Fruit fly (Drosophila melanogaster): ENCODE results near the gene Ost48.

Ost48 gene

DNA sequence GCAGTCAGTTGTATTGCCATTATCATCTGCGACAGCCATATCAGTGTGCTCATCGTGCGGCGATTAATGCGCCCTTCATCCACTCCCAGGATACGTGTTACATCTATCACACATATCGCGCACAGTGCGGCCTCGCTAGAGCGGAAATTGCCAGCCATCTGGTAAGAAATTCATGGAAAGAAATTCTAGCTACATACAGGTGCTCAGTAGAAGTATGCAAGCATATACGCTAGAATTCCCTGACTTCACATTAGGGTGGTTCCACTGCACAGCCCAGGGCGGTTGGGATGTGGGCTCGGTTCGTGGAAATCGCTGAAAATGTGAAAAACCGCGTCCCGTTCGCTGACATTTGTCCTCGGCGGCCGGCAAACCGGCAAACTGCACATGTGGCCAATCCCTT, 17.1 kb downstream of the Ost48 start (continued):
- no peak for TF ChIP-seq CG9797 (GFP tag; optimal IDR thresholded peaks at IDR 0.05)
- peak; percentile 77 for TF ChIP-seq gem (tag; optimal IDR thresholded peaks at IDR 0.05)
- no peak for TF ChIP-seq ato (GFP tag; IDR thresholded peaks at IDR 0.05; ENCODE audit: partially characterized antibody)
- TF ChIP-seq disco-r (GFP tag; optimal IDR thresholded peaks at IDR 0.05) = no peak
- TF ChIP-seq zfh1 (GFP tag; IDR thresholded peaks at IDR 0.05) = peak; percentile 92
- TF ChIP-seq tll (GFP tag; optimal IDR thresholded peaks at IDR 0.05) = no peak
- peak; percentile 85 for TF ChIP-seq H15 (GFP tag; IDR thresholded peaks at IDR 0.05)
- peak; percentile 56 for TF ChIP-seq fd64A (GFP tag; optimal IDR thresholded peaks at IDR 0.05)
- TF ChIP-seq ssp (GFP tag; IDR thresholded peaks at IDR 0.05) = peak; percentile 77
- TF ChIP-seq CG12942 (GFP tag; optimal IDR thresholded peaks at IDR 0.05) = peak; percentile 49
- no peak for TF ChIP-seq tup (GFP tag; optimal IDR thresholded peaks at IDR 0.05)
- TF ChIP-seq chn (GFP tag; optimal IDR thresholded peaks at IDR 0.05) = peak; percentile 78
- TF ChIP-seq lab (GFP tag; optimal IDR thresholded peaks at IDR 0.05) = no peak
- TF ChIP-seq ci (GFP tag; IDR thresholded peaks at IDR 0.05) = peak; percentile 92
- peak; percentile 68 for TF ChIP-seq CG8089 (GFP tag; optimal IDR thresholded peaks at IDR 0.05)
- TF ChIP-seq dati (GFP tag; IDR thresholded peaks at IDR 0.05) = peak; percentile 67
- TF ChIP-seq nerfin-1 (tag; optimal IDR thresholded peaks at IDR 0.05) = peak; percentile 93
- TF ChIP-seq CG9609 (GFP tag; optimal IDR thresholded peaks at IDR 0.05) = peak; percentile 63
- TF ChIP-seq CG10209 (GFP tag; optimal IDR thresholded peaks at IDR 0.05) = peak; percentile 72
- peak; percentile 41 for TF ChIP-seq CG11723 (GFP tag; optimal IDR thresholded peaks at IDR 0.05)
- TF ChIP-seq CG15269 (tag; optimal IDR thresholded peaks at IDR 0.05) = no peak
- TF ChIP-seq Awh (GFP tag; IDR thresholded peaks at IDR 0.05) = peak; percentile 81
- peak; percentile 75 for TF ChIP-seq croc (GFP tag; conservative IDR thresholded peaks at IDR 0.05)
- no peak for TF ChIP-seq Vsx1 (GFP tag; optimal IDR thresholded peaks at IDR 0.05)
- peak; percentile 70 for TF ChIP-seq Rx (GFP tag; IDR thresholded peaks at IDR 0.05)
- TF ChIP-seq Side (GFP tag; optimal IDR thresholded peaks at IDR 0.05) = peak; percentile 39
- peak; percentile 68 for TF ChIP-seq CG14710 (tag; optimal IDR thresholded peaks at IDR 0.05)
- peak; percentile 59 for TF ChIP-seq CHES-1-like (GFP tag; optimal IDR thresholded peaks at IDR 0.05)
- no peak for TF ChIP-seq bbx (GFP tag; IDR thresholded peaks at IDR 0.05; ENCODE audit: partially characterized antibody)
- TF ChIP-seq zfh2 (GFP tag; optimal IDR thresholded peaks at IDR 0.05) = peak; percentile 13
- no peak for TF ChIP-seq Tbp (GFP tag; optimal IDR thresholded peaks at IDR 0.05)
- TF ChIP-seq nom (GFP tag; optimal IDR thresholded peaks at IDR 0.05) = peak; percentile 79
- TF ChIP-seq slp2 (GFP tag; optimal IDR thresholded peaks at IDR 0.05) = peak; percentile 58
- peak; percentile 61 for TF ChIP-seq CG7556 (GFP tag; optimal IDR thresholded peaks at IDR 0.05)
- TF ChIP-seq zen2 (GFP tag; IDR thresholded peaks at IDR 0.05; ENCODE audit: partially characterized antibody) = no peak
- peak; percentile 20 for TF ChIP-seq dm (GFP tag; optimal IDR thresholded peaks at IDR 0.05)
- TF ChIP-seq CG4617 (GFP tag; optimal IDR thresholded peaks at IDR 0.05; ENCODE audit: borderline replicate concordance) = peak; percentile 22
- TF ChIP-seq CG6854 (GFP tag; optimal IDR thresholded peaks at IDR 0.05) = peak; percentile 29
- TF ChIP-seq CG18011 (GFP tag; optimal IDR thresholded peaks at IDR 0.05) = no peak
- TF ChIP-seq HLH4C (GFP tag; IDR thresholded peaks at IDR 0.05; ENCODE audit: partially characterized antibody) = no peak
- peak; percentile 17 for TF ChIP-seq CG12236 (GFP tag; optimal IDR thresholded peaks at IDR 0.05)
- TF ChIP-seq Fer3 (tag; optimal IDR thresholded peaks at IDR 0.05) = peak; percentile 53
- peak; percentile 6 for TF ChIP-seq stwl (tag; optimal IDR thresholded peaks at IDR 0.05)
- TF ChIP-seq CG6272 (GFP tag; IDR thresholded peaks at IDR 0.05) = peak; percentile 83
- peak; percentile 74 for TF ChIP-seq ATbp (GFP tag; optimal IDR thresholded peaks at IDR 0.05)
- no peak for TF ChIP-seq CG17186 (GFP tag; optimal IDR thresholded peaks at IDR 0.05)
- TF ChIP-seq bigmax (GFP tag; optimal IDR thresholded peaks at IDR 0.05) = no peak
- peak; percentile 63 for TF ChIP-seq CG1792 (GFP tag; optimal IDR thresholded peaks at IDR 0.05)
- peak; percentile 26 for TF ChIP-seq fd102C (GFP tag; optimal IDR thresholded peaks at IDR 0.05)
- TF ChIP-seq CG32767 (GFP tag; IDR thresholded peaks at IDR 0.05) = peak; percentile 70
